Worm (Caenorhabditis elegans) whole organism, young adult: ENCODE data around the gene spin-2.

Source experiments
- ceh-100 ChIP-seq: fragments of 200-800 bp; sonication (Bioruptor generic); IDR thresholded peaks from 2 replicates; pipeline ENCODE4 v1.3.6; 2022; ENCODE audit warnings: missing genetic modification reagents, missing genetic modification characterization, missing compliant biosample characterization
- repo-1 ChIP-seq: sonication (generic microtip); optimal IDR thresholded peaks from 2 replicates; lab custom pipeline; 2017; ENCODE audit warnings: mild to moderate bottlenecking, missing genetic modification characterization, missing compliant biosample characterization
- somi-1 ChIP-seq: fragments of 200-800 bp; sonication (Bioruptor generic); optimal IDR thresholded peaks from 2 replicates; lab custom pipeline; 2018; ENCODE audit warnings: mild to moderate bottlenecking, missing genetic modification characterization, missing compliant biosample characterization
- ztf-18 ChIP-seq: sonication (generic microtip); optimal IDR thresholded peaks from 2 replicates; lab custom pipeline; 2016; ENCODE audit warnings: missing genotype, mild to moderate bottlenecking, missing genetic modification characterization, missing compliant biosample characterization

ce11 chrIV:13066044-13066443, 20.8 kb upstream of the spin-2 start:
- no peak for TF ChIP-seq repo-1 (tag; lab: Kevin White, UChicago)
- no peak for TF ChIP-seq ceh-100
- no peak for TF ChIP-seq ztf-18 (tag; lab: Kevin White, UChicago)
- TF ChIP-seq somi-1 (GFP tag; lab: Kevin White, UChicago) = no peak
